Fruit fly (Drosophila melanogaster) whole organism: ENCODE results near the gene tyf.

Experiments
- CG8478 ChIP-seq: fragments of >200 bp; optimal IDR thresholded peaks from 2 replicates; lab custom pipeline; 2018; ENCODE audit warnings: inconsistent platforms
- Dll ChIP-seq: fragments of >200 bp; optimal IDR thresholded peaks from 2 replicates; lab custom pipeline; 2017
- pan ChIP-seq: fragments of >200 bp; optimal IDR thresholded peaks from 2 replicates; lab custom pipeline; 2017
- psq ChIP-seq: fragments of >200 bp; optimal IDR thresholded peaks from 2 replicates; lab custom pipeline; 2017

DNA sequence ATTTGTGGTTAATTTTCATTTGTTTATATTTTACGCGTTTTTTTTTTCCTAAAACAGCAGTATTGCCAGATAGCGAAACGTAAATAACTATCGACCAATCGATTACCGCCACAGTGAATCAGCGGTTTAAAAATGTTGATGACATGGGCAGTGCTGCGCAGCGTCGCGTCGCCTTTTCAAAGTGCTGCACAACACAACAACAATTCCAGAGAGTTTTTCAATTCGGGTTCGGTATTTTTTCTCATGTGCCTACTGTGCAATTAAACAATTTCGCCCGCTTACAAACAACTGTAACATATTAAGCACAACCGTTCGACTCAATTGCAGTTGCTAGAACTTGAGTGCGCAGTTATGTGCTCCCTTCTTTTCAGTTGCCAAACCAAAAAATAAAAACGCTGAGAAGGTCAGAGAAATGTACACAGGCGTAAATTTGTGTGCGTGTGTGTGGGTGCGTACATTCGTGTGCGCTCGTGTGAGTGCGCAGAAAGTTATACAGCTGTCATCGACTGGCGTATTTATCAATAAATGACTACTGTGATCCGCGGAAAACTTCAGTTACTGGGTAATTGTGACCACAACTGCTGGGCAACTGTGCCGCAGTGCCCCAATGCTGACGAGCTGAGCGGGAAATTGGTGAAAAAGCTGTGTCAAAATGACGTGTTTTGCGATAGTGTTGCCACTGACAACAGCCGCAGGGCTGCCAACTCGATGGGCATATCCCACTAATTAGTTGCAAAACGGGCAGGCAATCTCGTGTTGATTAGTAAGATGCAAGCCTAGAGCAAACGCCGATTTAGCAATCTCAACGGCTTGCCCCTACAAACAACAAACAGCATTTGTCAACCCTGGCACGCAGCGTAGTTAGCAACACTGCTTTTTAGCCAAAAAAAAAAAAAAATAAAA, at the start of gene tyf, which contains the start of gene Tip60:
- TF ChIP-seq Dll (lab: Kevin White, UChicago): no peak
- no peak for TF ChIP-seq pan (lab: Kevin White, UChicago)
- TF ChIP-seq CG8478: no peak
- no peak for TF ChIP-seq psq (lab: Kevin White, UChicago)
